Worm (Caenorhabditis elegans): ENCODE data around the gene mac-1.

- TF ChIP-seq snpc-4 (tag; optimal IDR thresholded peaks at IDR 0.05) (no peak), zfp-2 (tag; optimal IDR thresholded peaks at IDR 0.05) (no peak), nhr-237 (tag; optimal IDR thresholded peaks at IDR 0.05) (no peak), pha-4 (GFP tag; IDR thresholded peaks at IDR 0.05) (no peak), pha-4 (tag; optimal IDR thresholded peaks at IDR 0.05) (peak; percentile 52), skn-1 (tag; optimal IDR thresholded peaks at IDR 0.05) (no peak), sdz-12 (GFP tag; optimal IDR thresholded peaks at IDR 0.05) (no peak), zag-1 (tag; optimal IDR thresholded peaks at IDR 0.05) (no peak), F49E8.2 (tag; optimal IDR thresholded peaks at IDR 0.05; ENCODE audit: borderline replicate concordance) (no peak), arid-1 (GFP tag; conservative IDR thresholded peaks at IDR 0.05) (no peak), T20F7.1 (GFP tag; optimal IDR thresholded peaks at IDR 0.05) (no peak), nhr-11 (tag; optimal IDR thresholded peaks at IDR 0.05) (no peak), nhr-6 (tag; optimal IDR thresholded peaks at IDR 0.05) (no peak)
Measured at ce11 chrII:13333103-13333764, 12.5 kb upstream of the mac-1 start.
